Worm (Caenorhabditis elegans): Measurements from ENCODE around the gene pro-3.

pro-3 gene

ce11 chrV:19153244-19153643, 35.0 kb upstream of the pro-3 start:
- TF ChIP-seq pag-3 (tag; optimal IDR thresholded peaks at IDR 0.05; ENCODE audit: borderline replicate concordance, insufficient read depth) = no peak
- no peak for TF ChIP-seq irx-1 (tag; optimal IDR thresholded peaks at IDR 0.05)

DNA sequence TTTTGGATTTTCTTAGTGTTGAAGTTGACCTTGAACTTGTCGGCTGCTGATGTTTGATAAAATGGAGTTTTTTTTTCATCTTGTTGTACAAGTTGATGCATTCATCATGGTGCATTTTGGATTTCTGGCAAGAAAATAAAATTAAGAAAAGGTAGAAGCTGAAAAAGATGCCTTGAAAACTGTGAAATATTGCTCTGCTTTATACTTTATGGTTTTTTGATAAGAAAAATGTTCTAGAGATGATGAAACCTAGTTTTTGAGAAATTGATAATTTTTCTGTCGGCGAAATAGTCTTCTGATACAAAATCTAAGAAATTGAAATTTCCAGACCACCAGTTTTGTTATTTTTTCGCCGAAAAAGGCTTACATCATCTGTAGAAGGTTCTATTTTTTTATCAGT, 34.1 kb upstream of the pro-3 start, which contains the start of gene Y39B6A.69:
Y39B6A.69 (minus strand) TSS at position 101 of the 400 bp plus-strand sequence.
- TF ChIP-seq elt-2 (tag; optimal IDR thresholded peaks at IDR 0.05) (no peak), nhr-47 (tag; optimal IDR thresholded peaks at IDR 0.05) (no peak)

ce11 chrV:19149057-19149456, 30.8 kb upstream of the pro-3 start, which contains the start of gene Y39B6A.7:
Y39B6A.7 (minus strand) TSS chrV:19149157.
- no peak for TF ChIP-seq dpl-1 (GFP tag; optimal IDR thresholded peaks at IDR 0.05)
- no peak for TF ChIP-seq zag-1 (tag; optimal IDR thresholded peaks at IDR 0.05)
- no peak for TF ChIP-seq blmp-1 (tag; optimal IDR thresholded peaks at IDR 0.05)
- TF ChIP-seq ztf-4 (tag; optimal IDR thresholded peaks at IDR 0.05) = no peak
- no peak for TF ChIP-seq xbp-1 (tag; optimal IDR thresholded peaks at IDR 0.05)
- no peak for TF ChIP-seq lir-3 (tag; optimal IDR thresholded peaks at IDR 0.05; ENCODE audit: poor library complexity)
- no peak for TF ChIP-seq ceh-88 (GFP tag; IDR thresholded peaks at IDR 0.05)
- no peak for TF ChIP-seq nhr-47 (tag; optimal IDR thresholded peaks at IDR 0.05)
- no peak for TF ChIP-seq sox-4 (tag; optimal IDR thresholded peaks at IDR 0.05)
- TF ChIP-seq nhr-85 (tag) = no peak
- TF ChIP-seq vab-15 (tag; optimal IDR thresholded peaks at IDR 0.05) = no peak
- no peak for TF ChIP-seq unc-30 (tag; optimal IDR thresholded peaks at IDR 0.05)
- no peak for TF ChIP-seq pqm-1 (tag; optimal IDR thresholded peaks at IDR 0.05)
- no peak for TF ChIP-seq nhr-77 (tag; optimal IDR thresholded peaks at IDR 0.05)
- TF ChIP-seq hlh-4 (tag; optimal IDR thresholded peaks at IDR 0.05) = no peak

DNA sequence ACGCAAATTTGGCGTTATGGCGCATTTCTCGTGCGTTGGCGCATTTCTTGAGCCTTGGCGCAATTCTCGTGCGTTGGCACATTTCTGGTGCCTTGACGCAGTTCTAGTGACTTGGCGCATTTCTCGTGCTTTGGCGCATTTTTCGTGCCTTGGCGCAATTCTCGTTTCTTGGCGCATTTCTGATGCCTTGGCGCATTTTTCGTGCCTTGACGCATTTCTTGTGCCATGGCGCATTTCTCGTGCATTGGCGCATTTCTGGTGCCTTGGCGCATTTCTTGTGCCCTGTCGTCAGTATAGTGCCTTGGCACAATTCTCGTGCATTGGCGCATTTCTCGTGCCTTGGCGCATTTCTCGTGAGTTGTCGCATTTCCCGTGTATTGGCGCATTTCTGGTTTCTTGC, 30.1 kb upstream of the pro-3 start:
- no peak for TF ChIP-seq alr-1 (tag; optimal IDR thresholded peaks at IDR 0.05; ENCODE audit: borderline replicate concordance)
- no peak for TF ChIP-seq fkh-10 (GFP tag; optimal IDR thresholded peaks at IDR 0.05)
- TF ChIP-seq lin-15B (tag; optimal IDR thresholded peaks at IDR 0.05) = no peak
- TF ChIP-seq C04F5.9 (tag; optimal IDR thresholded peaks at IDR 0.05) = no peak
- no peak for TF ChIP-seq elt-3 (tag; optimal IDR thresholded peaks at IDR 0.05)
- no peak for TF ChIP-seq C16A3.4 (tag; optimal IDR thresholded peaks at IDR 0.05)
- no peak for TF ChIP-seq lsy-2 (tag; optimal IDR thresholded peaks at IDR 0.05)
- TF ChIP-seq mep-1 (tag; optimal IDR thresholded peaks at IDR 0.05) = no peak
- TF ChIP-seq nhr-20 (tag; optimal IDR thresholded peaks at IDR 0.05) = no peak
- no peak for TF ChIP-seq ceh-88 (GFP tag; IDR thresholded peaks at IDR 0.05)
- TF ChIP-seq skn-1 (tag; optimal IDR thresholded peaks at IDR 0.05) = no peak
- TF ChIP-seq vab-15 (tag; optimal IDR thresholded peaks at IDR 0.05) = no peak
- no peak for TF ChIP-seq nhr-77 (tag; optimal IDR thresholded peaks at IDR 0.05)
- no peak for TF ChIP-seq sup-37 (GFP tag; optimal IDR thresholded peaks at IDR 0.05)
- no peak for TF ChIP-seq hlh-4 (tag; optimal IDR thresholded peaks at IDR 0.05)
- no peak for TF ChIP-seq fkh-8 (tag; optimal IDR thresholded peaks at IDR 0.05)
- TF ChIP-seq hpl-2 (GFP tag; optimal IDR thresholded peaks at IDR 0.05) = no peak
- no peak for TF ChIP-seq tbx-2 (tag; optimal IDR thresholded peaks at IDR 0.05)

DNA sequence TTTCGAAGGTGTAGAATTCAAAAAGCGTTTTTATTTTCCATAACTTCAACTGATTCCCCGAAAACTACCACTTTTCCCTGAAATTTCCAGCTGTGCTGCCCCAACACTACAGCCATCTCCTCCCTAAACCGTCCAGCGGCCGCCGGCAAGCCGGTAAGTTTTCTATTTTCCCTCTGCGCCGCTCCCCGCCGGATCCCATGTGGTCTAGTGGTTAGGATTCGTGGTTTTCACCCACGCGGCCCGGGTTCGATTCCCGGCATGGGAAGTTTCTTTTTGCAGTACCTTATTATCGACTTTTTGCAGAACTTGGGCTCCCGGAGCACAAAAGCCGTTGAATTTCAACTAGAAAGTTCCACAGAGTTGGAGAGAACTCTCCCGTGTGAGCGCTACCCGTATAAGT, 24.4 kb upstream of the pro-3 start:
- TF ChIP-seq dpl-1 (GFP tag; optimal IDR thresholded peaks at IDR 0.05) (no peak), lin-15B (tag; optimal IDR thresholded peaks at IDR 0.05) (no peak), efl-1 (optimal IDR thresholded peaks at IDR 0.05) (no peak), efl-1 (GFP tag; optimal IDR thresholded peaks at IDR 0.05 in 1 of 2) (peak in 1 of 2 experiments; percentile 45), unc-30 (tag; optimal IDR thresholded peaks at IDR 0.05) (no peak), nhr-71 (tag; optimal IDR thresholded peaks at IDR 0.05) (no peak), ceh-90 (tag; optimal IDR thresholded peaks at IDR 0.05) (no peak), Y116A8C.19 (tag; optimal IDR thresholded peaks at IDR 0.05; ENCODE audit: borderline replicate concordance) (no peak), nhr-90 (tag; optimal IDR thresholded peaks at IDR 0.05; ENCODE audit: poor library complexity) (no peak), aly-2 (tag; optimal IDR thresholded peaks at IDR 0.05) (no peak), isw-1 (GFP tag; IDR thresholded peaks at IDR 0.05) (no peak), F16B12.6 (tag; optimal IDR thresholded peaks at IDR 0.05) (no peak), fkh-4 (tag; optimal IDR thresholded peaks at IDR 0.05; ENCODE audit: borderline replicate concordance) (no peak), lir-3 (tag; optimal IDR thresholded peaks at IDR 0.05; ENCODE audit: poor library complexity) (no peak), mef-2 (tag; optimal IDR thresholded peaks at IDR 0.05) (no peak), lin-35 (GFP tag; optimal IDR thresholded peaks at IDR 0.05) (peak in 1 of 2 experiments; percentile 13), mab-9 (GFP tag; IDR thresholded peaks at IDR 0.05) (no peak), nhr-19 (GFP tag; conservative IDR thresholded peaks at IDR 0.05) (peak; percentile 28), nhr-47 (tag; optimal IDR thresholded peaks at IDR 0.05) (peak; percentile 2)
